Worm (Caenorhabditis elegans) whole organism, L2 larva: ENCODE results near the gene ndub-11.

ENCODE experiments used
- aly-2 ChIP-seq: fragments of 150-350 bp; optimal IDR thresholded peaks from 2 replicates; lab custom pipeline; 2014; ENCODE audit warnings: missing biosample characterization, missing genetic modification characterization
- ceh-82 ChIP-seq: fragments of 150-350 bp; optimal IDR thresholded peaks from 2 replicates; lab custom pipeline; 2014; ENCODE audit warnings: missing biosample characterization, missing genetic modification characterization
- egl-27 ChIP-seq: sonication (generic microtip); optimal IDR thresholded peaks from 3 replicates; lab custom pipeline; 2017; ENCODE audit warnings: missing biosample characterization, missing genetic modification reagents, missing genetic modification characterization
- lin-39 ChIP-seq: fragments of 150-350 bp; optimal IDR thresholded peaks from 2 replicates; lab custom pipeline; 2014; ENCODE audit warnings: missing biosample characterization, missing genetic modification reagents, missing genetic modification characterization
- nhr-12 ChIP-seq: fragments of 150-350 bp; optimal IDR thresholded peaks from 2 replicates; lab custom pipeline; 2014; ENCODE audit warnings: missing biosample characterization, missing genetic modification characterization
- nhr-237 ChIP-seq: fragments of 150-350 bp; optimal IDR thresholded peaks from 2 replicates; lab custom pipeline; 2014; ENCODE audit warnings: missing biosample characterization, missing genetic modification characterization
- sma-3 ChIP-seq: sonication (generic microtip); optimal IDR thresholded peaks from 2 replicates; lab custom pipeline; 2016; ENCODE audit warnings: missing genetic modification reagents, missing genetic modification characterization, missing compliant biosample characterization
- unc-62 ChIP-seq: fragments of 150-350 bp; optimal IDR thresholded peaks from 2 replicates; lab custom pipeline; 2014; ENCODE audit warnings: missing biosample characterization, missing genetic modification reagents, missing genetic modification characterization
- ztf-4 ChIP-seq: fragments of 150-350 bp; optimal IDR thresholded peaks from 2 replicates; lab custom pipeline; 2014; ENCODE audit warnings: missing biosample characterization, missing genetic modification characterization

DNA sequence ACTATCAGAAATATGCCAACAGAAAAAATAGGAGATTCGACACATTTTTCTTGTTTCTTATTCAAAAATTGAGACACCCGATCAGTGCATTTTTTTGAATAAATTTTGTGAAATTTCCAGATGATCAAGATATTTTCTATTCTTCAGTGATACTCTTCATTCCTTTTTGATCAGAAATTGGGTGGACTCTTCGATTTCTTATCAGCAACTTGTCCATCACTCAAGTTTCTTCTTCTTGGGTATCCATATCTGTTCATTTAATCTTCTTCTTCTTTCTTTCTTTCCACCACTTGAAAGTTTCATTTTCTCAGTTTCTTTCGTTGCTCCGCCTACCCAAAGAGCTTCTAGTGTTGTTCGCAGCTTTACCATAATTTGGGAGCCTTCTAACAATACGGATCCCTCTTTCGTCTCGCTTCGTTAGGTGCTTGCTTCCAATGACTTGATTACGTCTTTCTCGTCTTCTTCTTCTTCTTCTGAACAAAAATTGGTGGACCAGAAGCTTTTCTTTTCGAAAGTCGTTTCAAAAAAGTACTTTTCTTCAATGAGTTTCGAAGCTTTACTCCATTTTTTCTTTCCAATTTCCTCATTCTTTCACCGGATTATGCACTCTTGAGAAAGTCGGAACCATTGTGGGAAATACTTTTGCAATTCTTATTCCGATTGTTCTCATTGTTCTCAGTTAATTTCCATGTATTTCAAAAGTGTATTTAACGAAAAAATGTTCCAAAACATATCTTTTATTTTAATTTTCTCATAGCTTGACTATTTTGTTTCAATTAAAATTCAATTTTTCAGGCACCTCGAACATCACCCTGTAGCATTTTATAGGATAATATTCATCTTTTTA, 45.9 kb upstream of the ndub-11 start, which contains the start of gene pct-1:
- TF ChIP-seq sma-3 (GFP tag; lab: Kevin White, UChicago) (no peak), ceh-82 (tag; lab: Kevin White, UChicago) (no peak), aly-2 (no peak), lin-39 (tag; lab: Kevin White, UChicago) (no peak), egl-27 (tag; lab: Kevin White, UChicago) (no peak), nhr-237 (tag; lab: Kevin White, UChicago) (no peak), unc-62 (GFP tag; lab: Kevin White, UChicago) (no peak), nhr-12 (no peak), ztf-4 (tag; lab: Kevin White, UChicago) (no peak)
